Worm (Caenorhabditis elegans): ENCODE results near the gene C56G2.15.

The C56G2.15 gene

ce11 chrIII:6360114-6360513 is 7.6 kb downstream of the C56G2.15 start:
- TF ChIP-seq cnd-1 (tag; optimal IDR thresholded peaks at IDR 0.05) = no peak
- no peak for TF ChIP-seq hlh-1 (tag; optimal IDR thresholded peaks at IDR 0.05)
- no peak for TF ChIP-seq mab-5 (tag; optimal IDR thresholded peaks at IDR 0.05)
- no peak for TF ChIP-seq flh-1 (GFP tag; optimal IDR thresholded peaks at IDR 0.05)
- no peak for TF ChIP-seq sptf-1 (tag; optimal IDR thresholded peaks at IDR 0.05)
- no peak for TF ChIP-seq nhr-28 (tag; optimal IDR thresholded peaks at IDR 0.05)
- no peak for TF ChIP-seq nhr-237 (tag; optimal IDR thresholded peaks at IDR 0.05)
- TF ChIP-seq snpc-4 (tag; optimal IDR thresholded peaks at IDR 0.05) = no peak

ce11 chrIII:6359171-6359854 is 8.4 kb downstream of the C56G2.15 start:
- no peak for TF ChIP-seq nhr-2 (tag; optimal IDR thresholded peaks at IDR 0.05)
- TF ChIP-seq unc-120 (tag; optimal IDR thresholded peaks at IDR 0.05; ENCODE audit: poor library complexity, severe bottlenecking) = no peak
- TF ChIP-seq tbx-8 (GFP tag; optimal IDR thresholded peaks at IDR 0.05) = no peak
- TF ChIP-seq elt-3 (tag; optimal IDR thresholded peaks at IDR 0.05) = no peak

ce11 chrIII:6358704-6359103 is 9.0 kb downstream of the C56G2.15 start:
- TF ChIP-seq nhr-12 (tag; optimal IDR thresholded peaks at IDR 0.05) (no peak), elt-1 (tag; optimal IDR thresholded peaks at IDR 0.05; ENCODE audit: borderline replicate concordance, insufficient read depth) (no peak), unc-120 (tag; optimal IDR thresholded peaks at IDR 0.05; ENCODE audit: poor library complexity, severe bottlenecking) (no peak), zip-8 (tag; optimal IDR thresholded peaks at IDR 0.05) (no peak), elt-3 (tag; optimal IDR thresholded peaks at IDR 0.05) (no peak), flh-1 (GFP tag; optimal IDR thresholded peaks at IDR 0.05) (no peak), bed-3 (GFP tag; optimal IDR thresholded peaks at IDR 0.05) (no peak), mep-1 (tag; optimal IDR thresholded peaks at IDR 0.05) (no peak), ham-2 (GFP tag; optimal IDR thresholded peaks at IDR 0.05) (no peak), cnd-1 (tag; optimal IDR thresholded peaks at IDR 0.05) (no peak), hlh-1 (tag; optimal IDR thresholded peaks at IDR 0.05) (no peak), unc-62 (GFP tag; optimal IDR thresholded peaks at IDR 0.05) (no peak)

- no peak for TF ChIP-seq nhr-2 (tag; optimal IDR thresholded peaks at IDR 0.05)
- no peak for TF ChIP-seq ceh-39 (tag; optimal IDR thresholded peaks at IDR 0.05)
- TF ChIP-seq nhr-76 (tag; optimal IDR thresholded peaks at IDR 0.05) = no peak
- TF ChIP-seq elt-3 (tag; optimal IDR thresholded peaks at IDR 0.05) = no peak
- no peak for TF ChIP-seq ztf-11 (tag; optimal IDR thresholded peaks at IDR 0.05)
- TF ChIP-seq M03D4.4 (tag; optimal IDR thresholded peaks at IDR 0.05) = no peak
- TF ChIP-seq nhr-237 (tag; optimal IDR thresholded peaks at IDR 0.05) = no peak
- TF ChIP-seq mep-1 (tag; optimal IDR thresholded peaks at IDR 0.05) = no peak
- no peak for TF ChIP-seq ham-2 (GFP tag; optimal IDR thresholded peaks at IDR 0.05)
- TF ChIP-seq ces-1 (GFP tag; optimal IDR thresholded peaks at IDR 0.05) = no peak
- no peak for TF ChIP-seq ceh-83 (GFP tag; optimal IDR thresholded peaks at IDR 0.05)
- no peak for TF ChIP-seq unc-120 (tag; optimal IDR thresholded peaks at IDR 0.05; ENCODE audit: poor library complexity, severe bottlenecking)
- TF ChIP-seq flh-1 (GFP tag; optimal IDR thresholded peaks at IDR 0.05) = no peak
- TF ChIP-seq blmp-1 (tag; optimal IDR thresholded peaks at IDR 0.05) = no peak
- TF ChIP-seq elt-1 (tag; optimal IDR thresholded peaks at IDR 0.05; ENCODE audit: borderline replicate concordance, insufficient read depth) = no peak
- TF ChIP-seq mls-2 (tag; optimal IDR thresholded peaks at IDR 0.05) = no peak
- no peak for TF ChIP-seq unc-39 (tag; optimal IDR thresholded peaks at IDR 0.05)
- TF ChIP-seq sem-2 (GFP tag; optimal IDR thresholded peaks at IDR 0.05) = no peak
- no peak for TF ChIP-seq tbx-8 (GFP tag; optimal IDR thresholded peaks at IDR 0.05)
- no peak for TF ChIP-seq sptf-1 (tag; optimal IDR thresholded peaks at IDR 0.05)
These were observed 10.9 kb downstream of the C56G2.15 start for ce11 chrIII:6356764-6357163.

ce11 chrIII:6356007-6356406 is 11.7 kb downstream of the C56G2.15 start:
- TF ChIP-seq ceh-43 (GFP tag; optimal IDR thresholded peaks at IDR 0.05) = no peak
- TF ChIP-seq ham-2 (GFP tag; optimal IDR thresholded peaks at IDR 0.05) = no peak
- no peak for TF ChIP-seq ceh-39 (tag; optimal IDR thresholded peaks at IDR 0.05)
- no peak for TF ChIP-seq unc-62 (GFP tag; optimal IDR thresholded peaks at IDR 0.05)
- no peak for TF ChIP-seq mls-2 (tag; optimal IDR thresholded peaks at IDR 0.05)
- no peak for TF ChIP-seq unc-39 (tag; optimal IDR thresholded peaks at IDR 0.05)
